Fruit fly (Drosophila melanogaster): ENCODE data around the gene yellow-e2.

DNA sequence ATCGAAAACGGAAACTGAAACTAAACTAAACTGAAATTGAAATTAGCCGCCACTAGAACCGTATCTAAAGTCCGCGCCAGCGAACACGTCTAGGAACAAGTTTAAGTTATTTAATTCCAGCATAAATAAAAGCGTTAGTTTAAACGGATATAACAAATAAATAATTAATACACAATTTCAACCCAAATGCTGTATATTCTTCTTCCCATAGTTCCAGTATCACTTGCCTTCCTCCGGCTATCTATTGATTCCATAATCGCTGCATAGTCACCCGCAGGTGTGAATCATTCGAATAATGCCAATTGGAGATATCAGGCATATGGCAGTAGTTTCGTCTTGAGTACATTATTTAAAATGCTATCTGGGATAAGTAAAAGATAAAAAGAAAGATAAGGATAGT lies 21.7 kb downstream of the yellow-e2 start:
- no peak for TF ChIP-seq pad (GFP tag; optimal IDR thresholded peaks at IDR 0.05)
- no peak for TF ChIP-seq CG14711 (tag; optimal IDR thresholded peaks at IDR 0.05)
- no peak for TF ChIP-seq CG12768 (GFP tag; optimal IDR thresholded peaks at IDR 0.05)
- TF ChIP-seq cnc (optimal IDR thresholded peaks at IDR 0.05), result no peak
- TF ChIP-seq tj (GFP tag; optimal IDR thresholded peaks at IDR 0.05), result no peak
- no peak for TF ChIP-seq Hr96 (GFP tag; optimal IDR thresholded peaks at IDR 0.05)
- TF ChIP-seq cic (GFP tag; optimal IDR thresholded peaks at IDR 0.05), result no peak
- no peak for TF ChIP-seq CG7101 (tag; optimal IDR thresholded peaks at IDR 0.05)
- TF ChIP-seq CG7045 (GFP tag; optimal IDR thresholded peaks at IDR 0.05), result no peak
- TF ChIP-seq CG5204 (GFP tag; optimal IDR thresholded peaks at IDR 0.05), result no peak
- no peak for TF ChIP-seq Clk (GFP tag; optimal IDR thresholded peaks at IDR 0.05)

All from whole organism, adult.